Fruit fly (Drosophila melanogaster) whole organism, prepupa: ENCODE data around the gene Evi5.
A peak's percentile ranks its signal among the peaks of the same experiment; 100 is the strongest.

ENCODE experiments used
- Blimp-1 ChIP-seq: fragments of 200-800 bp; sonication (Bioruptor generic); optimal IDR thresholded peaks from 3 replicates; lab custom pipeline; 2017; ENCODE audit warnings: missing biosample characterization, missing genetic modification characterization, mild to moderate bottlenecking, moderate library complexity, missing genetic modification reagents
- CG10631 ChIP-seq: fragments of 200-800 bp; sonication (Bioruptor generic); optimal IDR thresholded peaks from 2 replicates; lab custom pipeline; 2016; ENCODE audit warnings: missing biosample characterization, missing genetic modification characterization
- CG10669 ChIP-seq: fragments of 200-800 bp; sonication (Bioruptor generic); optimal IDR thresholded peaks from 3 replicates; lab custom pipeline; 2018; ENCODE audit warnings: missing biosample characterization, mild to moderate bottlenecking, missing genetic modification characterization, moderate library complexity
- CG11294 ChIP-seq: fragments of 200-800 bp; sonication (Bioruptor generic); IDR thresholded peaks from 2 replicates; pipeline ENCODE4 v1.3.6; 2022; ENCODE audit warnings: missing biosample characterization, missing genetic modification characterization
- CG11762 ChIP-seq: fragments of 200-800 bp; sonication (Bioruptor generic); optimal IDR thresholded peaks from 3 replicates; lab custom pipeline; 2016; ENCODE audit warnings: missing biosample characterization, missing genetic modification characterization; ENCODE audit not compliant: insufficient read depth
- CG11902 ChIP-seq: fragments of 200-800 bp; sonication (Bioruptor generic); optimal IDR thresholded peaks from 3 replicates; lab custom pipeline; 2016; ENCODE audit warnings: missing biosample characterization, missing genetic modification characterization
- CG1621 ChIP-seq: fragments of 200-800 bp; sonication (Bioruptor generic); optimal IDR thresholded peaks from 3 replicates; lab custom pipeline; 2018; ENCODE audit warnings: missing biosample characterization, mild to moderate bottlenecking, missing genetic modification characterization
- CG16779 ChIP-seq: fragments of 200-800 bp; sonication (Bioruptor generic); optimal IDR thresholded peaks from 3 replicates; lab custom pipeline; 2017; ENCODE audit warnings: missing biosample characterization, mild to moderate bottlenecking, missing genetic modification characterization
- CG32006 ChIP-seq: fragments of 200-800 bp; sonication (Bioruptor generic); optimal IDR thresholded peaks from 3 replicates; lab custom pipeline; 2017; ENCODE audit warnings: missing biosample characterization, mild to moderate bottlenecking, missing genetic modification characterization
- CG3919 ChIP-seq: fragments of 200-800 bp; sonication (Bioruptor generic); optimal IDR thresholded peaks from 3 replicates; lab custom pipeline; 2016; ENCODE audit warnings: missing biosample characterization, missing genetic modification characterization
- CG6163 ChIP-seq: fragments of 200-800 bp; sonication (Bioruptor generic); IDR thresholded peaks from 3 replicates; pipeline ENCODE4 v1.3.6; 2022; ENCODE audit warnings: missing biosample characterization, missing genetic modification characterization
- CG6276 ChIP-seq: fragments of 200-800 bp; sonication (Bioruptor generic); optimal IDR thresholded peaks from 2 replicates; lab custom pipeline; 2017; ENCODE audit warnings: missing biosample characterization, mild to moderate bottlenecking, missing genetic modification characterization
- CG6792 ChIP-seq: fragments of 200-800 bp; sonication (Bioruptor generic); optimal IDR thresholded peaks from 3 replicates; lab custom pipeline; 2016; ENCODE audit warnings: missing biosample characterization, missing genetic modification characterization
- CG6854 ChIP-seq: fragments of 200-800 bp; sonication (Bioruptor generic); optimal IDR thresholded peaks from 2 replicates; lab custom pipeline; 2017; ENCODE audit warnings: missing biosample characterization, mild to moderate bottlenecking, missing genetic modification characterization
- CG8119 ChIP-seq: fragments of 200-800 bp; sonication (Bioruptor generic); IDR thresholded peaks from 3 replicates; pipeline ENCODE4 v1.3.6; 2022; ENCODE audit warnings: missing biosample characterization, missing genetic modification characterization
- CG8319 ChIP-seq: fragments of 200-800 bp; sonication (Bioruptor generic); optimal IDR thresholded peaks from 3 replicates; lab custom pipeline; 2016; ENCODE audit warnings: missing biosample characterization, missing genetic modification characterization
- CG8632 ChIP-seq: fragments of 200-800 bp; sonication (Bioruptor generic); optimal IDR thresholded peaks from 3 replicates; lab custom pipeline; 2016; ENCODE audit warnings: missing biosample characterization, missing genetic modification characterization
- CG9139 ChIP-seq: fragments of 200-800 bp; sonication (Bioruptor generic); optimal IDR thresholded peaks from 3 replicates; lab custom pipeline; 2017; ENCODE audit warnings: missing biosample characterization, mild to moderate bottlenecking, missing genetic modification characterization
- Eip75B ChIP-seq: fragments of 200-800 bp; sonication (Bioruptor generic); optimal IDR thresholded peaks from 3 replicates; lab custom pipeline; 2016; ENCODE audit warnings: missing biosample characterization, missing genetic modification characterization
- Eip78C ChIP-seq: fragments of 200-800 bp; sonication (Bioruptor generic); peaks from one replicate; lab custom pipeline; 2016; ENCODE audit warnings: missing biosample characterization, missing genetic modification characterization
- Eip93F ChIP-seq: fragments of 200-800 bp; sonication (Bioruptor generic); optimal IDR thresholded peaks from 2 replicates; lab custom pipeline; 2016; ENCODE audit warnings: missing biosample characterization, mild to moderate bottlenecking, missing genetic modification characterization
- Ets21C ChIP-seq: fragments of 200-800 bp; sonication (Bioruptor generic); optimal IDR thresholded peaks from 3 replicates; lab custom pipeline; 2016; ENCODE audit warnings: missing biosample characterization, missing genetic modification characterization
- Ets96B ChIP-seq: fragments of 200-800 bp; optimal IDR thresholded peaks from 2 replicates; lab custom pipeline; 2019; ENCODE audit warnings: missing biosample characterization, mild to moderate bottlenecking, missing genetic modification characterization, moderate library complexity
- Hr38 ChIP-seq: sonication (Bioruptor generic); optimal IDR thresholded peaks from 2 replicates; lab custom pipeline; 2016; ENCODE audit warnings: missing biosample characterization, missing genetic modification characterization
- Hr39 ChIP-seq: fragments of 200-800 bp; sonication (Bioruptor generic); optimal IDR thresholded peaks from 2 replicates; lab custom pipeline; 2016; ENCODE audit warnings: missing biosample characterization, missing genetic modification characterization
- Hr4 ChIP-seq: fragments of 200-800 bp; sonication (Bioruptor generic); optimal IDR thresholded peaks from 3 replicates; lab custom pipeline; 2016; ENCODE audit warnings: missing biosample characterization, missing genetic modification characterization
- Lpt ChIP-seq: fragments of 200-800 bp; sonication (Bioruptor generic); optimal IDR thresholded peaks from 3 replicates; lab custom pipeline; 2016; ENCODE audit warnings: missing biosample characterization, missing genetic modification characterization
- Met ChIP-seq: fragments of 200-800 bp; sonication (Bioruptor generic); optimal IDR thresholded peaks from 3 replicates; lab custom pipeline; 2016; ENCODE audit warnings: missing biosample characterization, missing genetic modification characterization
- OdsH ChIP-seq: fragments of 200-800 bp; sonication (Bioruptor generic); optimal IDR thresholded peaks from 3 replicates; lab custom pipeline; 2016; ENCODE audit warnings: missing biosample characterization, missing genetic modification characterization
- Smox ChIP-seq: fragments of 200-800 bp; sonication (Bioruptor generic); optimal IDR thresholded peaks from 3 replicates; lab custom pipeline; 2016; ENCODE audit warnings: missing biosample characterization, missing genetic modification characterization
- Sox102F ChIP-seq: fragments of 200-800 bp; sonication (Bioruptor generic); optimal IDR thresholded peaks from 2 replicates; lab custom pipeline; 2016; ENCODE audit warnings: missing biosample characterization, mild to moderate bottlenecking, missing genetic modification characterization
- Sox14 ChIP-seq: fragments of 200-800 bp; sonication (Bioruptor generic); optimal IDR thresholded peaks from 3 replicates; lab custom pipeline; 2016; ENCODE audit warnings: missing biosample characterization, missing genetic modification characterization
- Sox15 ChIP-seq: fragments of 200-800 bp; sonication (Bioruptor generic); optimal IDR thresholded peaks from 3 replicates; lab custom pipeline; 2016; ENCODE audit warnings: missing biosample characterization, missing genetic modification characterization
- achi ChIP-seq: fragments of 200-800 bp; sonication (Bioruptor generic); optimal IDR thresholded peaks from 3 replicates; lab custom pipeline; 2016; ENCODE audit warnings: missing biosample characterization, missing genetic modification characterization
- acj6 ChIP-seq: fragments of 200-800 bp; sonication (Bioruptor generic); optimal IDR thresholded peaks from 3 replicates; lab custom pipeline; 2016; ENCODE audit warnings: missing biosample characterization, missing genetic modification characterization
- dac ChIP-seq: fragments of 200-800 bp; sonication (Bioruptor generic); optimal IDR thresholded peaks from 2 replicates; lab custom pipeline; 2017; ENCODE audit warnings: missing biosample characterization, mild to moderate bottlenecking, missing genetic modification characterization
- dsx ChIP-seq: fragments of 200-800 bp; optimal IDR thresholded peaks from 3 replicates; lab custom pipeline; 2019; ENCODE audit warnings: missing biosample characterization, mild to moderate bottlenecking, missing genetic modification characterization, moderate library complexity; ENCODE audit not compliant: poor library complexity, severe bottlenecking
- eg ChIP-seq: fragments of 200-800 bp; sonication (Bioruptor generic); IDR thresholded peaks from 3 replicates; pipeline ENCODE4 v1.3.6; 2022; ENCODE audit warnings: missing biosample characterization, missing genetic modification characterization
- esn ChIP-seq: fragments of 200-800 bp; sonication (Bioruptor generic); optimal IDR thresholded peaks from 2 replicates; lab custom pipeline; 2016; ENCODE audit warnings: missing biosample characterization, mild to moderate bottlenecking, missing genetic modification characterization, moderate library complexity
- fd85E ChIP-seq: fragments of 200-800 bp; sonication (Bioruptor generic); optimal IDR thresholded peaks from 3 replicates; lab custom pipeline; 2016; ENCODE audit warnings: missing biosample characterization, missing genetic modification characterization
- fkh ChIP-seq: fragments of 200-800 bp; sonication (Bioruptor generic); optimal IDR thresholded peaks from 3 replicates; lab custom pipeline; 2017; ENCODE audit warnings: missing biosample characterization, mild to moderate bottlenecking, missing genetic modification characterization, moderate library complexity
- lz ChIP-seq: fragments of 200-800 bp; sonication (Bioruptor generic); optimal IDR thresholded peaks from 3 replicates; lab custom pipeline; 2016; ENCODE audit warnings: missing biosample characterization, missing genetic modification characterization
- net ChIP-seq: fragments of 200-800 bp; sonication (Bioruptor generic); optimal IDR thresholded peaks from 3 replicates; lab custom pipeline; 2016; ENCODE audit warnings: missing biosample characterization, missing genetic modification characterization
- pdm3 ChIP-seq: fragments of 200-800 bp; sonication (Bioruptor generic); optimal IDR thresholded peaks from 3 replicates; lab custom pipeline; 2016; ENCODE audit warnings: missing biosample characterization, missing genetic modification characterization
- salr ChIP-seq, 2 experiments: fragments of 200-800 bp; sonication (Bioruptor generic); optimal IDR thresholded peaks; 3 replicates each; lab custom pipeline; 2016 to 2018; ENCODE audit warnings: missing biosample characterization in 2 of 2, missing genetic modification characterization in 2 of 2, mild to moderate bottlenecking in 1 of 2
- spab ChIP-seq: fragments of 200-800 bp; sonication (Bioruptor generic); optimal IDR thresholded peaks from 2 replicates; lab custom pipeline; 2017; ENCODE audit warnings: missing biosample characterization, mild to moderate bottlenecking, missing genetic modification characterization, missing genetic modification reagents
- ss ChIP-seq, 2 experiments: fragments of 200-800 bp; sonication (Bioruptor generic); optimal IDR thresholded peaks; 2 replicates in 1 of 2; 3 replicates in 1 of 2; lab custom pipeline; 2017 to 2018; ENCODE audit warnings: mild to moderate bottlenecking in 2 of 2, missing biosample characterization in 2 of 2, missing genetic modification characterization in 2 of 2, moderate library complexity in 1 of 2
- svp ChIP-seq: fragments of 200-800 bp; sonication (Bioruptor generic); peaks from one replicate; lab custom pipeline; 2016; ENCODE audit warnings: missing biosample characterization, missing genetic modification characterization
- topi ChIP-seq: fragments of 200-800 bp; sonication (Bioruptor generic); optimal IDR thresholded peaks from 3 replicates; lab custom pipeline; 2016; ENCODE audit warnings: missing biosample characterization, missing genetic modification characterization

Gene Evi5

dm6 chrX:11503625-11504024, 49.4 kb upstream of the Evi5 start:
- TF ChIP-seq lz (GFP tag; lab: Kevin White, UChicago) (no peak), CG10631 (GFP tag; lab: Kevin White, UChicago) (no peak)
- TF ChIP-seq, all 60 proteins: peak for 0

dm6 chrX:11501221-11501961, 47.2 kb upstream of the Evi5 start:
- TF ChIP-seq CG16779 (tag; lab: Kevin White, UChicago) (no peak), svp (peak; percentile 71), Met (GFP tag; lab: Kevin White, UChicago) (peak; percentile 37), CG6163 (GFP tag; lab: Robert Waterston, UW) (0 out of 3 replicates have a peak, but pooled peaks have one; percentile 15), CG1621 (tag; lab: Kevin White, UChicago) (no peak), Sox15 (GFP tag; lab: Kevin White, UChicago) (no peak), CG6276 (no peak), achi (GFP tag; lab: Kevin White, UChicago) (no peak), Ets21C (GFP tag; lab: Kevin White, UChicago) (no peak), Hr38 (no peak), Lpt (GFP tag; lab: Kevin White, UChicago) (no peak), CG8119 (GFP tag; lab: Robert Waterston, UW) (no peak), CG11762 (no peak), spab (GFP tag; lab: Kevin White, UChicago) (no peak), Eip93F (GFP tag; lab: Kevin White, UChicago) (no peak), CG32006 (GFP tag; lab: Kevin White, UChicago) (no peak), net (no peak), Hr39 (GFP tag; lab: Kevin White, UChicago) (no peak), dac (GFP tag; lab: Kevin White, UChicago) (no peak), CG11902 (no peak), CG6792 (GFP tag; lab: Kevin White, UChicago) (no peak), CG10631 (GFP tag; lab: Kevin White, UChicago) (no peak), Sox102F (GFP tag; lab: Kevin White, UChicago) (peak; percentile 14), fd85E (GFP tag; lab: Kevin White, UChicago) (no peak), Smox (GFP tag; lab: Kevin White, UChicago) (peak; percentile 18), CG10669 (GFP tag; lab: Kevin White, UChicago) (no peak), ss (GFP tag; optimal IDR thresholded peaks at IDR 0.05; lab: Kevin White, UChicago) (no peak), pdm3 (GFP tag; lab: Kevin White, UChicago) (peak; percentile 2), esn (peak; percentile 2), Eip78C (peak; percentile 74), salr (GFP tag; optimal IDR thresholded peaks at IDR 0.05; lab: Kevin White, UChicago) (no peak), Blimp-1 (GFP tag; lab: Kevin White, UChicago) (no peak), Eip75B (no peak), acj6 (no peak), eg (GFP tag; lab: Robert Waterston, UW) (no peak), CG8632 (GFP tag; lab: Kevin White, UChicago) (no peak), CG6854 (GFP tag; lab: Kevin White, UChicago) (no peak), fkh (GFP tag; lab: Kevin White, UChicago) (peak; percentile 42), Hr4 (GFP tag; lab: Kevin White, UChicago) (no peak), CG3919 (no peak), Sox14 (GFP tag; lab: Kevin White, UChicago) (no peak), OdsH (GFP tag; lab: Kevin White, UChicago) (no peak), dsx (GFP tag; lab: Kevin White, UChicago) (no peak), CG8319 (no peak), topi (GFP tag; lab: Kevin White, UChicago) (no peak), CG11294 (GFP tag; lab: Robert Waterston, UW) (no peak), CG9139 (GFP tag; lab: Kevin White, UChicago) (no peak), Ets96B (tag; lab: Kevin White, UChicago) (no peak)
